Fruit fly (Drosophila melanogaster) whole organism, prepupa: Measurements from ENCODE around the gene Cht7.

Experiments
- Blimp-1 ChIP-seq: fragments of 200-800 bp; sonication (Bioruptor generic); optimal IDR thresholded peaks from 3 replicates; lab custom pipeline; 2017; ENCODE audit warnings: missing biosample characterization, missing genetic modification characterization, mild to moderate bottlenecking, moderate library complexity, missing genetic modification reagents
- CG10669 ChIP-seq: fragments of 200-800 bp; sonication (Bioruptor generic); optimal IDR thresholded peaks from 3 replicates; lab custom pipeline; 2018; ENCODE audit warnings: missing biosample characterization, mild to moderate bottlenecking, missing genetic modification characterization, moderate library complexity
- CG11902 ChIP-seq: fragments of 200-800 bp; sonication (Bioruptor generic); optimal IDR thresholded peaks from 3 replicates; lab custom pipeline; 2016; ENCODE audit warnings: missing biosample characterization, missing genetic modification characterization
- CG15336 ChIP-seq: fragments of 200-800 bp; sonication (Bioruptor generic); IDR thresholded peaks from 2 replicates; pipeline ENCODE4 v1.3.6; 2022; ENCODE audit warnings: missing biosample characterization, missing genetic modification characterization
- CG16779 ChIP-seq: fragments of 200-800 bp; sonication (Bioruptor generic); optimal IDR thresholded peaks from 3 replicates; lab custom pipeline; 2017; ENCODE audit warnings: missing biosample characterization, mild to moderate bottlenecking, missing genetic modification characterization
- CG31627 ChIP-seq: fragments of 200-800 bp; sonication (Bioruptor generic); optimal IDR thresholded peaks from 3 replicates; lab custom pipeline; 2016; ENCODE audit warnings: missing biosample characterization, missing genetic modification characterization
- CG3919 ChIP-seq: fragments of 200-800 bp; sonication (Bioruptor generic); optimal IDR thresholded peaks from 3 replicates; lab custom pipeline; 2016; ENCODE audit warnings: missing biosample characterization, missing genetic modification characterization
- CG4318 ChIP-seq: fragments of 200-800 bp; sonication (Bioruptor generic); optimal IDR thresholded peaks from 3 replicates; lab custom pipeline; 2017; ENCODE audit warnings: missing biosample characterization, mild to moderate bottlenecking, missing genetic modification characterization
- CG6276 ChIP-seq: fragments of 200-800 bp; sonication (Bioruptor generic); optimal IDR thresholded peaks from 2 replicates; lab custom pipeline; 2017; ENCODE audit warnings: missing biosample characterization, mild to moderate bottlenecking, missing genetic modification characterization
- CG6808 ChIP-seq: fragments of 200-800 bp; sonication (Bioruptor generic); optimal IDR thresholded peaks from 3 replicates; lab custom pipeline; 2017; ENCODE audit warnings: missing biosample characterization, missing genetic modification characterization, mild to moderate bottlenecking, moderate library complexity, missing genetic modification reagents
- CG6854 ChIP-seq: fragments of 200-800 bp; sonication (Bioruptor generic); optimal IDR thresholded peaks from 2 replicates; lab custom pipeline; 2017; ENCODE audit warnings: missing biosample characterization, mild to moderate bottlenecking, missing genetic modification characterization
- CG7368 ChIP-seq: fragments of 200-800 bp; sonication (Bioruptor generic); optimal IDR thresholded peaks from 3 replicates; lab custom pipeline; 2016; ENCODE audit warnings: missing biosample characterization, missing genetic modification characterization
- CG8119 ChIP-seq: fragments of 200-800 bp; sonication (Bioruptor generic); IDR thresholded peaks from 3 replicates; pipeline ENCODE4 v1.3.6; 2022; ENCODE audit warnings: missing biosample characterization, missing genetic modification characterization
- CG8319 ChIP-seq: fragments of 200-800 bp; sonication (Bioruptor generic); optimal IDR thresholded peaks from 3 replicates; lab custom pipeline; 2016; ENCODE audit warnings: missing biosample characterization, missing genetic modification characterization
- CG8632 ChIP-seq: fragments of 200-800 bp; sonication (Bioruptor generic); optimal IDR thresholded peaks from 3 replicates; lab custom pipeline; 2016; ENCODE audit warnings: missing biosample characterization, missing genetic modification characterization
- Eip75B ChIP-seq: fragments of 200-800 bp; sonication (Bioruptor generic); optimal IDR thresholded peaks from 3 replicates; lab custom pipeline; 2016; ENCODE audit warnings: missing biosample characterization, missing genetic modification characterization
- Ets96B ChIP-seq: fragments of 200-800 bp; optimal IDR thresholded peaks from 2 replicates; lab custom pipeline; 2019; ENCODE audit warnings: missing biosample characterization, mild to moderate bottlenecking, missing genetic modification characterization, moderate library complexity
- Hr38 ChIP-seq: sonication (Bioruptor generic); optimal IDR thresholded peaks from 2 replicates; lab custom pipeline; 2016; ENCODE audit warnings: missing biosample characterization, missing genetic modification characterization
- Hr39 ChIP-seq: fragments of 200-800 bp; sonication (Bioruptor generic); optimal IDR thresholded peaks from 2 replicates; lab custom pipeline; 2016; ENCODE audit warnings: missing biosample characterization, missing genetic modification characterization
- Hr4 ChIP-seq: fragments of 200-800 bp; sonication (Bioruptor generic); optimal IDR thresholded peaks from 3 replicates; lab custom pipeline; 2016; ENCODE audit warnings: missing biosample characterization, missing genetic modification characterization
- Lpt ChIP-seq: fragments of 200-800 bp; sonication (Bioruptor generic); optimal IDR thresholded peaks from 3 replicates; lab custom pipeline; 2016; ENCODE audit warnings: missing biosample characterization, missing genetic modification characterization
- Smox ChIP-seq: fragments of 200-800 bp; sonication (Bioruptor generic); optimal IDR thresholded peaks from 3 replicates; lab custom pipeline; 2016; ENCODE audit warnings: missing biosample characterization, missing genetic modification characterization
- Sox102F ChIP-seq: fragments of 200-800 bp; sonication (Bioruptor generic); optimal IDR thresholded peaks from 2 replicates; lab custom pipeline; 2016; ENCODE audit warnings: missing biosample characterization, mild to moderate bottlenecking, missing genetic modification characterization
- Sox14 ChIP-seq: fragments of 200-800 bp; sonication (Bioruptor generic); optimal IDR thresholded peaks from 3 replicates; lab custom pipeline; 2016; ENCODE audit warnings: missing biosample characterization, missing genetic modification characterization
- achi ChIP-seq: fragments of 200-800 bp; sonication (Bioruptor generic); optimal IDR thresholded peaks from 3 replicates; lab custom pipeline; 2016; ENCODE audit warnings: missing biosample characterization, missing genetic modification characterization
- cyc ChIP-seq: fragments of 200-800 bp; sonication (Bioruptor generic); optimal IDR thresholded peaks from 3 replicates; lab custom pipeline; 2016; ENCODE audit warnings: missing biosample characterization, missing genetic modification characterization
- dac ChIP-seq: fragments of 200-800 bp; sonication (Bioruptor generic); optimal IDR thresholded peaks from 2 replicates; lab custom pipeline; 2017; ENCODE audit warnings: missing biosample characterization, mild to moderate bottlenecking, missing genetic modification characterization
- dsx ChIP-seq: fragments of 200-800 bp; optimal IDR thresholded peaks from 3 replicates; lab custom pipeline; 2019; ENCODE audit warnings: missing biosample characterization, mild to moderate bottlenecking, missing genetic modification characterization, moderate library complexity; ENCODE audit not compliant: poor library complexity, severe bottlenecking
- eg ChIP-seq: fragments of 200-800 bp; sonication (Bioruptor generic); IDR thresholded peaks from 3 replicates; pipeline ENCODE4 v1.3.6; 2022; ENCODE audit warnings: missing biosample characterization, missing genetic modification characterization
- fd59A ChIP-seq: fragments of 200-800 bp; sonication (Bioruptor generic); optimal IDR thresholded peaks from 2 replicates; lab custom pipeline; 2017; ENCODE audit warnings: missing biosample characterization, mild to moderate bottlenecking, missing genetic modification characterization, missing genetic modification reagents
- fd85E ChIP-seq: fragments of 200-800 bp; sonication (Bioruptor generic); optimal IDR thresholded peaks from 3 replicates; lab custom pipeline; 2016; ENCODE audit warnings: missing biosample characterization, missing genetic modification characterization
- net ChIP-seq: fragments of 200-800 bp; sonication (Bioruptor generic); optimal IDR thresholded peaks from 3 replicates; lab custom pipeline; 2016; ENCODE audit warnings: missing biosample characterization, missing genetic modification characterization
- salr ChIP-seq, 2 experiments: fragments of 200-800 bp; sonication (Bioruptor generic); optimal IDR thresholded peaks; 3 replicates each; lab custom pipeline; 2016 to 2018; ENCODE audit warnings: missing biosample characterization in 2 of 2, missing genetic modification characterization in 2 of 2, mild to moderate bottlenecking in 1 of 2
- spab ChIP-seq: fragments of 200-800 bp; sonication (Bioruptor generic); optimal IDR thresholded peaks from 2 replicates; lab custom pipeline; 2017; ENCODE audit warnings: missing biosample characterization, mild to moderate bottlenecking, missing genetic modification characterization, missing genetic modification reagents
- svp ChIP-seq: fragments of 200-800 bp; sonication (Bioruptor generic); peaks from one replicate; lab custom pipeline; 2016; ENCODE audit warnings: missing biosample characterization, missing genetic modification characterization
- vri ChIP-seq: fragments of 200-800 bp; sonication (Bioruptor generic); optimal IDR thresholded peaks from 3 replicates; lab custom pipeline; 2016; ENCODE audit warnings: missing biosample characterization, mild to moderate bottlenecking, missing genetic modification characterization

Cht7 gene

dm6 chr3L:3109417-3110090 lies 2.8 kb upstream of the Cht7 start (continued):
- peak; percentile 78 for TF ChIP-seq Blimp-1
- TF ChIP-seq CG8319 (GFP tag; lab: Kevin White, UChicago), result peak; percentile 12
- TF ChIP-seq vri (GFP tag; lab: Kevin White, UChicago), result no peak
- TF ChIP-seq fd59A, result peak; percentile 51
- no peak for TF ChIP-seq Lpt
- no peak for TF ChIP-seq cyc (GFP tag; lab: Kevin White, UChicago)
- no peak for TF ChIP-seq CG4318 (GFP tag; lab: Kevin White, UChicago)
- TF ChIP-seq CG3919 (GFP tag; lab: Kevin White, UChicago), result no peak
- TF ChIP-seq Sox14 (GFP tag; lab: Kevin White, UChicago), result no peak
- no peak for TF ChIP-seq net
- peak; percentile 15 for TF ChIP-seq CG31627
- no peak for TF ChIP-seq Ets96B (tag; lab: Kevin White, UChicago)
- no peak for TF ChIP-seq CG16779 (tag; lab: Kevin White, UChicago)
- TF ChIP-seq CG10669 (GFP tag; lab: Kevin White, UChicago), result no peak
- TF ChIP-seq spab (GFP tag; lab: Kevin White, UChicago), result peak; percentile 22
- no peak for TF ChIP-seq salr (GFP tag; optimal IDR thresholded peaks at IDR 0.05; lab: Kevin White, UChicago)
- no peak for TF ChIP-seq Hr39 (GFP tag; lab: Kevin White, UChicago)
- no peak for TF ChIP-seq CG15336 (GFP tag; lab: Robert Waterston, UW)
- TF ChIP-seq achi (GFP tag; lab: Kevin White, UChicago), result no peak
- no peak for TF ChIP-seq Smox (GFP tag; lab: Kevin White, UChicago)
- TF ChIP-seq CG8632 (GFP tag; lab: Kevin White, UChicago), result peak; percentile 14
- TF ChIP-seq CG7368, result no peak
- TF ChIP-seq CG6808 (GFP tag; lab: Kevin White, UChicago), result no peak
- TF ChIP-seq dac, result no peak
- no peak for TF ChIP-seq Hr4 (GFP tag; lab: Kevin White, UChicago)
- no peak for TF ChIP-seq dsx (GFP tag; lab: Kevin White, UChicago)
- TF ChIP-seq eg (GFP tag; lab: Robert Waterston, UW), result no peak
- TF ChIP-seq fd85E (GFP tag; lab: Kevin White, UChicago), result no peak
- peak; percentile 55 for TF ChIP-seq Eip75B (GFP tag; lab: Kevin White, UChicago)
- TF ChIP-seq svp (GFP tag; lab: Kevin White, UChicago), result no peak
- TF ChIP-seq CG11902 (GFP tag; lab: Kevin White, UChicago), result no peak
- TF ChIP-seq Hr38, result no peak
- no peak for TF ChIP-seq CG8119 (GFP tag; lab: Robert Waterston, UW)

dm6 chr3L:3108964-3109363 lies 2.2 kb upstream of the Cht7 start:
- TF ChIP-seq Blimp-1, result peak; percentile 96
- no peak for TF ChIP-seq Sox102F

- TF ChIP-seq CG3919 (GFP tag; lab: Kevin White, UChicago) (no peak), fd85E (GFP tag; lab: Kevin White, UChicago) (no peak), CG6808 (GFP tag; lab: Kevin White, UChicago) (no peak), Lpt (no peak), CG6276 (GFP tag; lab: Kevin White, UChicago) (no peak), svp (GFP tag; lab: Kevin White, UChicago) (no peak), CG6854 (GFP tag; lab: Kevin White, UChicago) (no peak), dac (no peak), Sox102F (no peak)
Observed at dm6 chr3L:3108040-3108615, 1.4 kb upstream of the Cht7 start.
